Worm (Caenorhabditis elegans) whole organism, young adult: Measurements from ENCODE around the gene T23B12.11.
A peak's percentile ranks its signal among the peaks of the same experiment; 100 is the strongest.

ENCODE experiments used
- B0035.1 ChIP-seq: sonication (generic microtip); optimal IDR thresholded peaks from 2 replicates; lab custom pipeline; 2016; ENCODE audit warnings: missing genetic modification characterization, mild to moderate bottlenecking, missing compliant biosample characterization, missing genotype, missing genetic modification reagents
- C06A6.2 ChIP-seq: fragments of 200-800 bp; sonication (Bioruptor generic); conservative IDR thresholded peaks from 2 replicates; pipeline ENCODE4 v1.3.6; 2022; ENCODE audit warnings: missing genetic modification characterization, missing compliant biosample characterization
- D2030.7 ChIP-seq: fragments of 200-800 bp; sonication (Bioruptor generic); IDR thresholded peaks from 2 replicates; pipeline ENCODE4 v1.3.6; 2022; ENCODE audit warnings: missing genetic modification reagents, missing genetic modification characterization, missing compliant biosample characterization
- F22D6.2 ChIP-seq: sonication (generic microtip); optimal IDR thresholded peaks from 2 replicates; lab custom pipeline; 2016; ENCODE audit warnings: mild to moderate bottlenecking, missing genetic modification characterization, missing compliant biosample characterization
- F23B12.7 ChIP-seq: sonication (generic microtip); optimal IDR thresholded peaks from 2 replicates; lab custom pipeline; 2017; ENCODE audit warnings: missing genetic modification characterization, mild to moderate bottlenecking, missing compliant biosample characterization, antibody characterized with exemption, moderate library complexity; ENCODE audit not compliant: insufficient read depth
- F37B4.10 ChIP-seq: fragments of 200-800 bp; sonication (Bioruptor generic); IDR thresholded peaks from 2 replicates; pipeline ENCODE4 v1.3.6; 2022; ENCODE audit warnings: missing genetic modification characterization, missing compliant biosample characterization
- F55B11.4 ChIP-seq: sonication (generic microtip); optimal IDR thresholded peaks from 2 replicates; lab custom pipeline; 2016; ENCODE audit warnings: missing compliant biosample characterization, missing genetic modification characterization, borderline replicate concordance; ENCODE audit not compliant: insufficient read depth
- F57A8.1 ChIP-seq: fragments of 200-800 bp; sonication (Bioruptor generic); optimal IDR thresholded peaks from 2 replicates; lab custom pipeline; 2018; ENCODE audit warnings: mild to moderate bottlenecking, missing genetic modification characterization, moderate library complexity, missing compliant biosample characterization
- K12H6.12 ChIP-seq: fragments of 200-800 bp; sonication (Bioruptor generic); optimal IDR thresholded peaks from 2 replicates; lab custom pipeline; 2018; ENCODE audit warnings: mild to moderate bottlenecking, missing genetic modification characterization, missing compliant biosample characterization
- Y53G8AR.9 ChIP-seq: fragments of 200-800 bp; sonication (Bioruptor generic); conservative IDR thresholded peaks from 2 replicates; pipeline ENCODE4 v1.3.6; 2022; ENCODE audit warnings: missing genetic modification reagents, missing genetic modification characterization, missing compliant biosample characterization
- Y67H2A.10 ChIP-seq: fragments of 200-800 bp; sonication (Bioruptor generic); conservative IDR thresholded peaks from 2 replicates; pipeline ENCODE4 v1.3.6; 2022; ENCODE audit warnings: missing genetic modification reagents, missing genetic modification characterization, missing compliant biosample characterization
- Y95B8A.8 ChIP-seq: fragments of 200-800 bp; sonication (Bioruptor generic); IDR thresholded peaks from 2 replicates; pipeline ENCODE4 v1.3.6; 2022; ENCODE audit warnings: missing genetic modification reagents, missing genetic modification characterization, missing compliant biosample characterization
- ZK185.1 ChIP-seq: sonication (generic microtip); optimal IDR thresholded peaks from 2 replicates; lab custom pipeline; 2016; ENCODE audit warnings: mild to moderate bottlenecking, missing genetic modification characterization, missing compliant biosample characterization; ENCODE audit not compliant: poor library complexity, severe bottlenecking
- aptf-3 ChIP-seq: fragments of 200-800 bp; sonication (Bioruptor generic); IDR thresholded peaks from 2 replicates; pipeline ENCODE4 v1.3.6; 2022; ENCODE audit warnings: missing genetic modification characterization, missing compliant biosample characterization
- bed-1 ChIP-seq: fragments of 200-800 bp; sonication (Bioruptor generic); IDR thresholded peaks from 2 replicates; pipeline ENCODE4 v1.3.6; 2022; ENCODE audit warnings: missing genetic modification reagents, missing genetic modification characterization, missing compliant biosample characterization
- cebp-2 ChIP-seq: fragments of 200-800 bp; sonication (Bioruptor generic); IDR thresholded peaks from 2 replicates; pipeline ENCODE4 v1.3.6; 2022; ENCODE audit warnings: missing genetic modification characterization, missing compliant biosample characterization
- ceh-100 ChIP-seq: fragments of 200-800 bp; sonication (Bioruptor generic); IDR thresholded peaks from 2 replicates; pipeline ENCODE4 v1.3.6; 2022; ENCODE audit warnings: missing genetic modification reagents, missing genetic modification characterization, missing compliant biosample characterization
- ceh-27 ChIP-seq: fragments of 200-800 bp; sonication (Bioruptor generic); optimal IDR thresholded peaks from 2 replicates; lab custom pipeline; 2018; ENCODE audit warnings: mild to moderate bottlenecking, missing genetic modification characterization, moderate library complexity, missing compliant biosample characterization
- ceh-40 ChIP-seq: fragments of 200-800 bp; sonication (Bioruptor generic); IDR thresholded peaks from 2 replicates; pipeline ENCODE4 v1.3.6; 2022; ENCODE audit warnings: missing genetic modification characterization, missing compliant biosample characterization
- chd-7 ChIP-seq: sonication (generic microtip); optimal IDR thresholded peaks from 2 replicates; lab custom pipeline; 2016; ENCODE audit warnings: mild to moderate bottlenecking, missing genetic modification characterization, moderate library complexity, missing compliant biosample characterization
- die-1 ChIP-seq: sonication (generic microtip); optimal IDR thresholded peaks from 2 replicates; lab custom pipeline; 2016; ENCODE audit warnings: missing genotype, mild to moderate bottlenecking, missing genetic modification characterization, missing compliant biosample characterization
- dpff-1 ChIP-seq: sonication (generic microtip); optimal IDR thresholded peaks from 2 replicates; lab custom pipeline; 2017; ENCODE audit warnings: mild to moderate bottlenecking, missing genetic modification characterization, missing compliant biosample characterization
- dpl-1 ChIP-seq: fragments of 150-350 bp; optimal IDR thresholded peaks from 2 replicates; lab custom pipeline; 2014; ENCODE audit warnings: missing biosample characterization, missing genetic modification reagents, missing genetic modification characterization
- ets-4 ChIP-seq: fragments of 200-800 bp; sonication (Bioruptor generic); optimal IDR thresholded peaks from 2 replicates; lab custom pipeline; 2018; ENCODE audit warnings: mild to moderate bottlenecking, missing genetic modification characterization, missing compliant biosample characterization
- him-1 ChIP-seq: sonication (generic microtip); optimal IDR thresholded peaks from 2 replicates; lab custom pipeline; 2016; ENCODE audit warnings: missing genotype, missing genetic modification reagents, missing genetic modification characterization, missing compliant biosample characterization
- hlh-26 ChIP-seq: fragments of 200-800 bp; sonication (Bioruptor generic); conservative IDR thresholded peaks from 2 replicates; pipeline ENCODE4 v1.3.6; 2022; ENCODE audit warnings: missing genetic modification reagents, missing genetic modification characterization, missing compliant biosample characterization
- hmg-1.2 ChIP-seq: fragments of 200-800 bp; sonication (Bioruptor generic); IDR thresholded peaks from 2 replicates; pipeline ENCODE4 v1.3.6; 2022; ENCODE audit warnings: missing genetic modification reagents, missing genetic modification characterization, missing compliant biosample characterization
- hsf-1 ChIP-seq: fragments of 200-800 bp; sonication (Bioruptor generic); IDR thresholded peaks from 2 replicates; pipeline ENCODE4 v1.3.6; 2022; ENCODE audit warnings: missing genetic modification reagents, missing genetic modification characterization, missing compliant biosample characterization
- lin-26 ChIP-seq: fragments of 200-800 bp; sonication (Bioruptor generic); IDR thresholded peaks from 2 replicates; pipeline ENCODE4 v1.3.6; 2022; ENCODE audit warnings: missing genetic modification reagents, missing genetic modification characterization, missing compliant biosample characterization
- lin-35 ChIP-seq, 3 experiments: fragments of 150-350 bp in 2 of 3; sonication (generic microtip) in 1 of 3; optimal IDR thresholded peaks; 2 replicates each; lab custom pipeline; 2014 to 2018; ENCODE audit warnings: missing biosample characterization in 3 of 3, missing genetic modification characterization in 3 of 3, missing genetic modification reagents in 3 of 3
- nfya-1 ChIP-seq: sonication (generic microtip); optimal IDR thresholded peaks from 2 replicates; lab custom pipeline; 2017; ENCODE audit warnings: antibody characterized with exemption, missing compliant biosample characterization, missing genetic modification characterization, borderline replicate concordance; ENCODE audit not compliant: insufficient read depth
- nhr-80 ChIP-seq: sonication (generic microtip); optimal IDR thresholded peaks from 2 replicates; lab custom pipeline; 2016; ENCODE audit warnings: missing genetic modification characterization, missing compliant biosample characterization
- nhr-90 ChIP-seq: sonication (generic microtip); optimal IDR thresholded peaks from 2 replicates; lab custom pipeline; 2016; ENCODE audit warnings: missing genotype, mild to moderate bottlenecking, missing genetic modification characterization, missing compliant biosample characterization
- snpc-1.1 ChIP-seq: sonication (generic microtip); optimal IDR thresholded peaks from 2 replicates; lab custom pipeline; 2017; ENCODE audit warnings: missing genetic modification characterization, mild to moderate bottlenecking, missing compliant biosample characterization, antibody characterized with exemption, moderate library complexity, missing genotype, missing genetic modification reagents; ENCODE audit not compliant: insufficient read depth
- snpc-4 ChIP-seq, 5 experiments: fragments of 150-350 bp in 1 of 5; sonication (generic microtip) in 4 of 5; optimal IDR thresholded peaks; 2 replicates each; lab custom pipeline; 2014 to 2018; ENCODE audit warnings: missing genetic modification characterization in 5 of 5, missing biosample characterization in 3 of 5, antibody characterized with exemption in 2 of 5, mild to moderate bottlenecking in 2 of 5, missing compliant biosample characterization in 2 of 5, missing genotype in 2 of 5, moderate library complexity in 2 of 5, missing genetic modification reagents in 1 of 5
- sptf-2 ChIP-seq: fragments of 200-800 bp; sonication (Bioruptor generic); optimal IDR thresholded peaks from 2 replicates; lab custom pipeline; 2018; ENCODE audit warnings: mild to moderate bottlenecking, missing genetic modification characterization, missing compliant biosample characterization
- unc-130 ChIP-seq: sonication (generic microtip); optimal IDR thresholded peaks from 2 replicates; lab custom pipeline; 2016; ENCODE audit warnings: missing genetic modification reagents, missing genetic modification characterization, missing compliant biosample characterization
- ztf-18 ChIP-seq: sonication (generic microtip); optimal IDR thresholded peaks from 2 replicates; lab custom pipeline; 2016; ENCODE audit warnings: missing genotype, mild to moderate bottlenecking, missing genetic modification characterization, missing compliant biosample characterization
- ztf-22 ChIP-seq: fragments of 200-800 bp; sonication (Bioruptor generic); optimal IDR thresholded peaks from 2 replicates; lab custom pipeline; 2018; ENCODE audit warnings: mild to moderate bottlenecking, missing genetic modification characterization, moderate library complexity, missing compliant biosample characterization
- ztf-25 ChIP-seq: fragments of 200-800 bp; sonication (Bioruptor generic); IDR thresholded peaks from 2 replicates; pipeline ENCODE4 v1.3.6; 2022; ENCODE audit warnings: missing genetic modification reagents, missing genetic modification characterization, missing compliant biosample characterization

The T23B12.11 gene

DNA sequence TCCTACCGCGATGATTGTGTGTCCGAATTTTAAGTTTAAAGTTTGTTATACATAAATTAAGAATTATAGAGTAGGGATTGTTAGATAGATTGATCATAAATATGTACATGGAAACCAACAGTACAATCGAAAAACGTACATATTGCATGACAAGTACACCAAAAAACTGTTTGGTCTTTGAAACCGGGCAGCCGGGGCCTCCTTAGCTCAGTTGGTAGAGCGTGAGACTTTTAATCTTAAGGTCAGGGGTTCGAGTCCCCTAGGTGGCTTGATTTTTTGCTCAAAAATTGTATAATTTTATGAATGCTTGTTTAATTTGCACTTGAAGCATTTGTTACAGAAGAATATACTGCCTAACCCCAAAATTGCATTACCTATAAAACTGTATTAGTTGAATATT lies 39.9 kb downstream of the T23B12.11 start (continued):
- TF ChIP-seq F55B11.4 (no peak), lin-26 (GFP tag; lab: Robert Waterston, UW) (peak; percentile 91), F37B4.10 (GFP tag; lab: Robert Waterston, UW) (no peak), bed-1 (GFP tag; lab: Robert Waterston, UW) (no peak), ceh-27 (GFP tag; lab: Kevin White, UChicago) (no peak), Y67H2A.10 (GFP tag; lab: Robert Waterston, UW) (no peak), hmg-1.2 (peak; percentile 60), ztf-25 (GFP tag; lab: Robert Waterston, UW) (peak; percentile 71; the same call in 1 of the 2 replicates), Y95B8A.8 (GFP tag; lab: Robert Waterston, UW) (no peak), hsf-1 (no peak), dpff-1 (tag; lab: Kevin White, UChicago) (no peak), hlh-26 (GFP tag; lab: Robert Waterston, UW) (no peak), snpc-4 (GFP tag; optimal IDR thresholded peaks at IDR 0.05; lab: Kevin White, UChicago) (no peak), snpc-4 (tag; optimal IDR thresholded peaks at IDR 0.05; lab: Kevin White, UChicago) (peak in 1 of 4 experiments; percentile 74), ceh-40 (GFP tag; lab: Robert Waterston, UW) (peak; percentile 74; the same call in 1 of the 2 replicates), C06A6.2 (GFP tag; lab: Robert Waterston, UW) (no peak), D2030.7 (GFP tag; lab: Robert Waterston, UW) (peak; percentile 71), sptf-2 (GFP tag; lab: Kevin White, UChicago) (peak; percentile 74), die-1 (peak; percentile 69), him-1 (tag; lab: Kevin White, UChicago) (peak; percentile 56), K12H6.12 (tag; lab: Kevin White, UChicago) (no peak), snpc-1.1 (tag; lab: Kevin White, UChicago) (peak; percentile 29), Y53G8AR.9 (GFP tag; lab: Robert Waterston, UW) (no peak), dpl-1 (GFP tag; lab: Kevin White, UChicago) (no peak), ceh-100 (GFP tag; lab: Robert Waterston, UW) (no peak), nhr-90 (tag; lab: Kevin White, UChicago) (peak; percentile 56), ets-4 (no peak), ztf-18 (tag; lab: Kevin White, UChicago) (peak; percentile 54), ZK185.1 (tag; lab: Kevin White, UChicago) (no peak), F23B12.7 (tag; lab: Kevin White, UChicago) (no peak), chd-7 (tag; lab: Kevin White, UChicago) (no peak), cebp-2 (no peak), B0035.1 (no peak), unc-130 (GFP tag; lab: Kevin White, UChicago) (no peak), aptf-3 (no peak), ztf-22 (GFP tag; lab: Kevin White, UChicago) (no peak), nhr-80 (tag; lab: Kevin White, UChicago) (no peak), nfya-1 (tag; lab: Kevin White, UChicago) (no peak), F22D6.2 (tag; lab: Kevin White, UChicago) (no peak), F57A8.1 (GFP tag; lab: Kevin White, UChicago) (peak; percentile 63), lin-35 (GFP tag; optimal IDR thresholded peaks at IDR 0.05; lab: Kevin White, UChicago) (no peak)
